Fruit fly (Drosophila melanogaster): Measurements from ENCODE around the gene CCT6.
A peak's percentile ranks its signal among the peaks of the same experiment; 100 is the strongest.

CCT6 gene

dm6 chrX:15748945-15749344 lies 2.5 kb downstream of the CCT6 start, which contains the start of gene Mvd (continued):
- peak; percentile 60 for TF ChIP-seq phol (tag; optimal IDR thresholded peaks at IDR 0.05)
- TF ChIP-seq Antp (GFP tag; optimal IDR thresholded peaks at IDR 0.05) = no peak
- TF ChIP-seq HLH4C (GFP tag; IDR thresholded peaks at IDR 0.05; ENCODE audit: partially characterized antibody) = peak; percentile 13; the same call in 1 of the 3 replicates
- peak; percentile 77 for TF ChIP-seq Ets97D (GFP tag; optimal IDR thresholded peaks at IDR 0.05)
- peak; percentile 33 for TF ChIP-seq kah (GFP tag; optimal IDR thresholded peaks at IDR 0.05)
- TF ChIP-seq CG15601 (tag; optimal IDR thresholded peaks at IDR 0.05) = peak; percentile 27
- TF ChIP-seq CG13287 (GFP tag; IDR thresholded peaks at IDR 0.05; ENCODE audit: partially characterized antibody) = peak; percentile 65
- TF ChIP-seq Xbp1 (GFP tag; optimal IDR thresholded peaks at IDR 0.05) = peak; percentile 14
- peak in 1 of 2 experiments; percentile 24 for TF ChIP-seq insv (GFP tag; optimal IDR thresholded peaks at IDR 0.05)
- peak; percentile 54 for TF ChIP-seq BEAF-32 (GFP tag; optimal IDR thresholded peaks at IDR 0.05)
- TF ChIP-seq CG14710 (tag; optimal IDR thresholded peaks at IDR 0.05) = peak; percentile 75
- no peak for TF ChIP-seq tap (tag; optimal IDR thresholded peaks at IDR 0.05)
- TF ChIP-seq CG8944 (GFP tag; optimal IDR thresholded peaks at IDR 0.05) = peak; percentile 16
- TF ChIP-seq Blimp-1 (GFP tag; optimal IDR thresholded peaks at IDR 0.05) = peak; percentile 68
- 0 out of 4 replicates have a peak, but pooled peaks have one; percentile 17 for TF ChIP-seq Dll (GFP tag; IDR thresholded peaks at IDR 0.05; ENCODE audit: partially characterized antibody)
- no peak for TF ChIP-seq otp (GFP tag; IDR thresholded peaks at IDR 0.05)
- peak in 1 of 2 experiments; percentile 46 for TF ChIP-seq Pdp1 (GFP tag; optimal IDR thresholded peaks at IDR 0.05)
- TF ChIP-seq bbx (GFP tag; IDR thresholded peaks at IDR 0.05; ENCODE audit: partially characterized antibody) = peak; percentile 45
- peak; percentile 60 for TF ChIP-seq CG2116 (GFP tag; optimal IDR thresholded peaks at IDR 0.05)
- no peak for TF ChIP-seq gcm2 (GFP tag; optimal IDR thresholded peaks at IDR 0.05)
- peak; percentile 48 for TF ChIP-seq trem (tag; optimal IDR thresholded peaks at IDR 0.05)
- TF ChIP-seq CG14667 (GFP tag; IDR thresholded peaks at IDR 0.05) = no peak
- peak; percentile 17 for TF ChIP-seq mam (GFP tag; optimal IDR thresholded peaks at IDR 0.05)
- TF ChIP-seq Scr (GFP tag; IDR thresholded peaks at IDR 0.05; ENCODE audit: partially characterized antibody) = 0 out of 2 replicates have a peak, but pooled peaks have one; percentile 15
- TF ChIP-seq ken (GFP tag; IDR thresholded peaks at IDR 0.05) = peak; percentile 6; the same call in 1 of the 3 replicates
- TF ChIP-seq vvl (GFP tag; IDR thresholded peaks at IDR 0.05) = no peak; the same call in 1 of the 2 replicates
- TF ChIP-seq pita (GFP tag; optimal IDR thresholded peaks at IDR 0.05) = peak; percentile 65
- peak; percentile 80 for TF ChIP-seq scrt (GFP tag; optimal IDR thresholded peaks at IDR 0.05)
- no peak for TF ChIP-seq CG11723 (GFP tag; optimal IDR thresholded peaks at IDR 0.05)
- TF ChIP-seq Bgb (GFP tag; IDR thresholded peaks at IDR 0.05; ENCODE audit: partially characterized antibody) = peak; percentile 51
- no peak for TF ChIP-seq CG10565 (GFP tag; optimal IDR thresholded peaks at IDR 0.05)
- peak; percentile 8; the same call in 1 of the 2 replicates for TF ChIP-seq Adf1 (GFP tag; IDR thresholded peaks at IDR 0.05)
- TF ChIP-seq h (optimal IDR thresholded peaks at IDR 0.05) = no peak
- TF ChIP-seq CG6654 (GFP tag; optimal IDR thresholded peaks at IDR 0.05) = no peak
- peak; percentile 74 for TF ChIP-seq HmgZ (tag; optimal IDR thresholded peaks at IDR 0.05)
- TF ChIP-seq CG2712 (tag; optimal IDR thresholded peaks at IDR 0.05) = peak; percentile 45
- TF ChIP-seq MESR4 (GFP tag; optimal IDR thresholded peaks at IDR 0.05) = peak; percentile 67
- no peak for TF ChIP-seq gt (GFP tag; IDR thresholded peaks at IDR 0.05)
- peak; percentile 81 for TF ChIP-seq CG15514 (GFP tag; optimal IDR thresholded peaks at IDR 0.05)
- 0 out of 4 replicates have a peak, but pooled peaks have one; percentile 37 for TF ChIP-seq chinmo (GFP tag; IDR thresholded peaks at IDR 0.05; ENCODE audit: partially characterized antibody)
- peak; percentile 18 for TF ChIP-seq CG4617 (GFP tag; optimal IDR thresholded peaks at IDR 0.05; ENCODE audit: borderline replicate concordance)
- TF ChIP-seq amos (GFP tag; IDR thresholded peaks at IDR 0.05; ENCODE audit: partially characterized antibody) = peak; percentile 18; the same call in 1 of the 2 replicates

Measured in whole organism, embryonic.